Fruit fly (Drosophila melanogaster): ENCODE results near the gene CG6793.

Gene CG6793

DNA sequence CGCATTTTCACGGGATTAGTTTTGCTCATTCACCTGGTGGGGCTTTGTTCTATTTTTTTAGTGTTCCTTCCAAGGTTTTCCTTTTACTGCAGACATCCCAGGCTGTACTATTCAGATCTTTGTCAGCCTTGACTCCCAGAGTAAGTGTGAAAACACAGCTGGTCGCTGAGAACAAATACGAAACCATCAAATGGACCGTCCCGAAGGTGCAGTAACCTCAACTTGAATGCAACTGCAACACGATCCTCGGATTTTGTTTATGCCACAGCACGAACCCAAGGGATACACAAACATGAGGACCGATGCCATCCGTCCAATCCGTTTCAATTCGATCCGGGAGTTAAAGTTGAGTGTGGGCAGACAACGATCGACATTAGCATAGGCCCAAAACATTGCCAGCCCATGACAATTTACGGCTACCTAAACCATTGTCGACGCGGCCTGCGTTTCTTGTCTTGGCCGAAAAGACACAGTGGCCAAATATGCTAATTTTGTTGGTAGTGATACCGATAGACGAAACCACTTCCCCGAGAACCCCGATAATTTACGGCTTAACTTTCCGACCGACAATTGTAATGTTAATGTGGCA, 41.0 kb downstream of the CG6793 start:
- TF ChIP-seq Rel (GFP tag; optimal IDR thresholded peaks at IDR 0.05) (no peak), Rel (tag; optimal IDR thresholded peaks at IDR 0.05) (no peak), CrebA (GFP tag; optimal IDR thresholded peaks at IDR 0.05; ENCODE audit: borderline replicate concordance) (no peak), rgr (GFP tag; optimal IDR thresholded peaks at IDR 0.05) (no peak), GATAd (GFP tag; optimal IDR thresholded peaks at IDR 0.05) (no peak), woc (GFP tag; optimal IDR thresholded peaks at IDR 0.05) (no peak), fru (GFP tag; optimal IDR thresholded peaks at IDR 0.05) (no peak), dsf (GFP tag; optimal IDR thresholded peaks at IDR 0.05; ENCODE audit: borderline replicate concordance) (no peak), br (GFP tag; optimal IDR thresholded peaks at IDR 0.05) (no peak), Hr78 (GFP tag; optimal IDR thresholded peaks at IDR 0.05) (no peak)

- TF ChIP-seq Jra (GFP tag; optimal IDR thresholded peaks at IDR 0.05) (no peak), GATAd (GFP tag; optimal IDR thresholded peaks at IDR 0.05) (no peak), HLH106 (tag; optimal IDR thresholded peaks at IDR 0.05) (peak; percentile 3), OdsH (GFP tag; optimal IDR thresholded peaks at IDR 0.05) (peak; percentile 30), pan (optimal IDR thresholded peaks at IDR 0.05) (no peak), Hr83 (GFP tag; optimal IDR thresholded peaks at IDR 0.05; ENCODE audit: poor library complexity, severe bottlenecking) (peak; percentile 57), CG32264 (GFP tag; optimal IDR thresholded peaks at IDR 0.05) (no peak), h (GFP tag; optimal IDR thresholded peaks at IDR 0.05) (peak; percentile 37), foxo (GFP tag; optimal IDR thresholded peaks at IDR 0.05) (peak in 1 of 2 experiments; percentile 41), br (GFP tag; optimal IDR thresholded peaks at IDR 0.05) (peak; percentile 1), Sp1 (GFP tag; optimal IDR thresholded peaks at IDR 0.05) (peak; percentile 22), Hnf4 (GFP tag; optimal IDR thresholded peaks at IDR 0.05) (peak; percentile 17), rgr (GFP tag; optimal IDR thresholded peaks at IDR 0.05) (peak; percentile 69)
These were observed 41.7 kb downstream of the CG6793 start for dm6 chr3L:12083861-12084260.

- TF ChIP-seq Abd-B (GFP tag; optimal IDR thresholded peaks at IDR 0.05) (no peak), tai (GFP tag; optimal IDR thresholded peaks at IDR 0.05) (no peak), br (GFP tag; optimal IDR thresholded peaks at IDR 0.05) (no peak), sv (GFP tag; optimal IDR thresholded peaks at IDR 0.05) (no peak), foxo (GFP tag; optimal IDR thresholded peaks at IDR 0.05) (no peak), rgr (GFP tag; optimal IDR thresholded peaks at IDR 0.05) (no peak), psq (GFP tag; optimal IDR thresholded peaks at IDR 0.05) (no peak), Mio (GFP tag; optimal IDR thresholded peaks at IDR 0.05) (no peak), Hr78 (GFP tag; optimal IDR thresholded peaks at IDR 0.05) (no peak)
These were observed 42.9 kb downstream of the CG6793 start for dm6 chr3L:12084969-12085690.

DNA sequence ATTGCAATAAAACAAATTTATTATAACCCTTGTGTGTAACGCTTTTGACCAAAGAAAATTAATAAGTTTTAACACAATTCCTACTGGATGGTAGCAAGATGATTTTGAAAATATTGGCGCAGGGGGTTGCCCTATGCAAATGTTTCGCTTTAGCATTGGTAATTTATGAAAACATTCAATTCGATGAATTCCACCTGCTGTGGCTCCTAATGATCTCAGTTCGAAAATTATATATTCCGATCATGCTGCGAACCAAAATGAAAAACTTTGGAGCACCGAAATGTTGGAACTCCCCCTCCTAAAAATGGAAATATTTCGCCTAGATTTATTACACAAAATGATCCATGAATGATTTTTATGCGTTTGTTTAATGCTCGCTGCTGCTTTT, 43.5 kb downstream of the CG6793 start:
- TF ChIP-seq usp (GFP tag; optimal IDR thresholded peaks at IDR 0.05) (no peak), Dif (GFP tag; optimal IDR thresholded peaks at IDR 0.05; ENCODE audit: partially characterized antibody) (no peak), rgr (GFP tag; optimal IDR thresholded peaks at IDR 0.05) (no peak), Hnf4 (GFP tag; optimal IDR thresholded peaks at IDR 0.05) (no peak), brk (GFP tag; optimal IDR thresholded peaks at IDR 0.05) (no peak), CG32264 (GFP tag; optimal IDR thresholded peaks at IDR 0.05) (no peak)

DNA sequence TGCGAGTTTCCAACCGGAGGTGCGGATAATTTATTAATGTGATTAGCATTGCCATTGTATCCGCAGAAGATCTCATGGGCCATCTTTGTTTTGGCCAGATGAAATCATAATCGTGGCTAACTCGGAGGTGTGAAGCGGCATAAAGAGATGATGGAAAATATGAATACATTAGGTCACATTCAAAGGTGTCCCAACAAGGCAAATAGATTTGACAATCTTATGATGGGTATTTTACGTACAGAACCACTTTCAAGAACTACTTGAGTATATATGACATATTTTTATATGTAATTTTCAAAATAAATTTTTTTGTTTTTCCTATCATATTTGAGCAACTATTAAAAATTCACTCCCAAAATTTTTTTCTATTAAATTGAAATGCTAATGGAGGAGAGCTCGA, 46.1 kb downstream of the CG6793 start, which contains the start of gene CG17154:
TSS of gene CG17154 (plus strand) at position 301 of the 400 bp plus-strand sequence.
- TF ChIP-seq Abd-B (GFP tag; optimal IDR thresholded peaks at IDR 0.05) (no peak), Vsx2 (GFP tag; optimal IDR thresholded peaks at IDR 0.05; ENCODE audit: partially characterized antibody) (no peak), Rel (GFP tag; optimal IDR thresholded peaks at IDR 0.05) (no peak), Rel (tag; optimal IDR thresholded peaks at IDR 0.05) (no peak), OdsH (GFP tag; optimal IDR thresholded peaks at IDR 0.05) (no peak), CG32264 (GFP tag; optimal IDR thresholded peaks at IDR 0.05) (no peak), fru (GFP tag; optimal IDR thresholded peaks at IDR 0.05) (no peak), br (GFP tag; optimal IDR thresholded peaks at IDR 0.05) (no peak), dl (GFP tag; optimal IDR thresholded peaks at IDR 0.05; ENCODE audit: insufficient read depth in 1 of 2, partially characterized antibody in 2 of 2) (no peak), brk (GFP tag; optimal IDR thresholded peaks at IDR 0.05) (no peak), Jra (GFP tag; optimal IDR thresholded peaks at IDR 0.05) (no peak), Myc (optimal IDR thresholded peaks at IDR 0.05) (no peak), sv (GFP tag; optimal IDR thresholded peaks at IDR 0.05) (no peak), Hnf4 (GFP tag; optimal IDR thresholded peaks at IDR 0.05) (no peak), usp (GFP tag; optimal IDR thresholded peaks at IDR 0.05) (no peak), Hr78 (GFP tag; optimal IDR thresholded peaks at IDR 0.05) (no peak)

All from whole organism, wandering third instar larva.